Worm (Caenorhabditis elegans): ENCODE results near the gene ergo-1.

ergo-1 gene

DNA sequence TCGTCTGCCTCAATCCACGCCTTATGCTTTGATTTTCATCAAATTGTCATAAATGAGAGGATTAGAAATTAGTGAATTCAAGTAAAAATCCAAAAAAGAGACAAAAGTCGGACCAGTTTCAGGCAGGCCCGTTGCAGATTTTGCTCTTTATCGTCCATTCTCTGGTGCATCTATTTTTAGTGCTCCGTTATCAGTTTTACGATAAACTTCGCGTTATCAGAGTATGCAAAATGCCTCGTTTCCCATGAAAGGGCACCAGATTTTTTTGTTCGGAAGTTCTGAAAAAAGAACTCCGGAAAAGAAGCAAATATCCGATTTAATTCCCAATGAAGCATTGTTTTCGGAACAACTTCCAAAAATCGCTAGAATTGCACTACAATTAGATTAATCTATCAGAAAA lies 2.7 kb upstream of the ergo-1 start:
- TF ChIP-seq bed-3 (GFP tag; optimal IDR thresholded peaks at IDR 0.05) = no peak
- no peak for TF ChIP-seq sptf-1 (tag; optimal IDR thresholded peaks at IDR 0.05)
- no peak for TF ChIP-seq blmp-1 (tag; optimal IDR thresholded peaks at IDR 0.05)
- TF ChIP-seq ham-2 (GFP tag; optimal IDR thresholded peaks at IDR 0.05) = no peak
- TF ChIP-seq ceh-83 (GFP tag; optimal IDR thresholded peaks at IDR 0.05) = no peak
- TF ChIP-seq unc-120 (tag; optimal IDR thresholded peaks at IDR 0.05; ENCODE audit: poor library complexity, severe bottlenecking) = no peak
- TF ChIP-seq cnd-1 (tag; optimal IDR thresholded peaks at IDR 0.05) = no peak
- TF ChIP-seq lin-13 (tag; optimal IDR thresholded peaks at IDR 0.05) = no peak
- no peak for TF ChIP-seq nhr-76 (tag; optimal IDR thresholded peaks at IDR 0.05)
- no peak for TF ChIP-seq ceh-43 (GFP tag; optimal IDR thresholded peaks at IDR 0.05)
- TF ChIP-seq unc-39 (tag; optimal IDR thresholded peaks at IDR 0.05) = no peak
- TF ChIP-seq hlh-1 (tag; optimal IDR thresholded peaks at IDR 0.05) = no peak
- no peak for TF ChIP-seq snpc-4 (tag; optimal IDR thresholded peaks at IDR 0.05)
- TF ChIP-seq drap-1 (GFP tag; optimal IDR thresholded peaks at IDR 0.05) = no peak
- no peak for TF ChIP-seq nhr-12 (tag; optimal IDR thresholded peaks at IDR 0.05)
- TF ChIP-seq nhr-2 (tag; optimal IDR thresholded peaks at IDR 0.05) = no peak
- no peak for TF ChIP-seq sem-2 (GFP tag; optimal IDR thresholded peaks at IDR 0.05)

DNA sequence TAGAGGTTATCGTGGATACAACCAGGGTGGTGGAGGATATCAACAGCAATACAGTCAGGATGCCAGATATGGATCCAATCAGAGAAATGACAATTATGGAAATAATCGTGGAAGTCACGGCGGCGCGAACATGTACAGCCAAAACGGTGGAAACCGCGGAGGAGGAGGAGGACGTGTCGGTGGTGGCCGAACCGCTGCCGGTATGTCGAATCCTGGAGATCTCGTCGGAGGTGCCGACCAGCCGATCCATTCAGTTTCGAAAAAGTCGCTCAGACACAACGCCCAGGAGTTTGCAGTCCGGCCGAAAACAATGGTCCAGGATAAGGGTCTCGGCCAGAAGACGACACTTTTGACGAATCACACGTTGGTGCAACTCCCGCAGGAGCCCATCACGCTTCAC lies 434 bp downstream of the ergo-1 start:
- TF ChIP-seq bed-3 (GFP tag; optimal IDR thresholded peaks at IDR 0.05) = no peak
- no peak for TF ChIP-seq cnd-1 (tag; optimal IDR thresholded peaks at IDR 0.05)
- no peak for TF ChIP-seq unc-62 (GFP tag; optimal IDR thresholded peaks at IDR 0.05)
- no peak for TF ChIP-seq ceh-43 (GFP tag; optimal IDR thresholded peaks at IDR 0.05)
- TF ChIP-seq unc-39 (tag; optimal IDR thresholded peaks at IDR 0.05) = no peak
- no peak for TF ChIP-seq nhr-28 (tag; optimal IDR thresholded peaks at IDR 0.05)
- no peak for TF ChIP-seq M03D4.4 (tag; optimal IDR thresholded peaks at IDR 0.05)
- TF ChIP-seq elt-3 (tag; optimal IDR thresholded peaks at IDR 0.05) = no peak
- no peak for TF ChIP-seq lsy-2 (tag; optimal IDR thresholded peaks at IDR 0.05)
- no peak for TF ChIP-seq lin-32 (GFP tag; optimal IDR thresholded peaks at IDR 0.05)
- TF ChIP-seq hlh-1 (tag; optimal IDR thresholded peaks at IDR 0.05) = no peak
- TF ChIP-seq mab-5 (tag; optimal IDR thresholded peaks at IDR 0.05) = no peak
- TF ChIP-seq lin-13 (tag; optimal IDR thresholded peaks at IDR 0.05) = no peak

ce11 chrV:1013637-1014036 lies 5.0 kb downstream of the ergo-1 start:
- TF ChIP-seq nhr-28 (tag; optimal IDR thresholded peaks at IDR 0.05) (no peak), cnd-1 (tag; optimal IDR thresholded peaks at IDR 0.05) (no peak), ztf-11 (tag; optimal IDR thresholded peaks at IDR 0.05) (no peak), blmp-1 (tag; optimal IDR thresholded peaks at IDR 0.05) (no peak), tbx-8 (GFP tag; optimal IDR thresholded peaks at IDR 0.05) (no peak), flh-1 (GFP tag; optimal IDR thresholded peaks at IDR 0.05) (no peak), mep-1 (tag; optimal IDR thresholded peaks at IDR 0.05) (no peak), unc-39 (tag; optimal IDR thresholded peaks at IDR 0.05) (no peak), nhr-12 (tag; optimal IDR thresholded peaks at IDR 0.05) (no peak), nhr-237 (tag; optimal IDR thresholded peaks at IDR 0.05) (no peak), ceh-39 (tag; optimal IDR thresholded peaks at IDR 0.05) (no peak)

- TF ChIP-seq ceh-43 (GFP tag; optimal IDR thresholded peaks at IDR 0.05) (no peak), hlh-1 (tag; optimal IDR thresholded peaks at IDR 0.05) (no peak), M03D4.4 (tag; optimal IDR thresholded peaks at IDR 0.05) (no peak), unc-39 (tag; optimal IDR thresholded peaks at IDR 0.05) (no peak), ham-2 (GFP tag; optimal IDR thresholded peaks at IDR 0.05) (no peak), lin-32 (GFP tag; optimal IDR thresholded peaks at IDR 0.05) (no peak), mab-5 (tag; optimal IDR thresholded peaks at IDR 0.05) (no peak), pha-4 (tag; optimal IDR thresholded peaks at IDR 0.05) (no peak), flh-1 (GFP tag; optimal IDR thresholded peaks at IDR 0.05) (no peak), mep-1 (tag; optimal IDR thresholded peaks at IDR 0.05) (no peak), unc-62 (GFP tag; optimal IDR thresholded peaks at IDR 0.05) (no peak), ceh-83 (GFP tag; optimal IDR thresholded peaks at IDR 0.05) (no peak), ceh-39 (tag; optimal IDR thresholded peaks at IDR 0.05) (no peak), nhr-28 (tag; optimal IDR thresholded peaks at IDR 0.05) (no peak)
These were observed 6.6 kb downstream of the ergo-1 start for ce11 chrV:1015194-1015593.

DNA sequence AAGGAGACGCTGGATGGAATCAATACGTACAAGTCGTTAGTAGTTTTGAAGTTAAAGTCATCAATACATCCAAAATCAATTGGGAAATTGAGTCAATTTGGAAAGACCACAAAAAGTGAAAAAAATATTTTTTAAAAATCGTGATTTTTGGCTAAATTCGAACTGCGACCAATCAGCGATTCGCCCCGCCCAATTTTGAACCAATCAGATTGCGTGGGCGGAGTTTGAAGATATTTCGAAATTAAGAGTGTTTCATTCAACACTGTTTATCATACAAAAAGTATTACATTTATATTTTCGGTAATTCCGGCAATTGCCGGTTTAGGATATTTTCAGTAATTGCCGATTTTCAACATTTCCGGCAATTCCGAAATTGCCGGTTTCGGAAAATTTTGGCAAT lies 8.6 kb downstream of the ergo-1 start:
- TF ChIP-seq M03D4.4 (tag; optimal IDR thresholded peaks at IDR 0.05) (no peak), mab-5 (tag; optimal IDR thresholded peaks at IDR 0.05) (no peak), flh-1 (GFP tag; optimal IDR thresholded peaks at IDR 0.05) (no peak), sptf-1 (tag; optimal IDR thresholded peaks at IDR 0.05) (no peak), bed-3 (GFP tag; optimal IDR thresholded peaks at IDR 0.05) (no peak), zip-8 (tag; optimal IDR thresholded peaks at IDR 0.05) (no peak), hlh-1 (tag; optimal IDR thresholded peaks at IDR 0.05) (no peak), nhr-28 (tag; optimal IDR thresholded peaks at IDR 0.05) (no peak)

Measured in whole organism, mixed stage, embryonic.